Worm (Caenorhabditis elegans): ENCODE results near the gene ref-1.

Gene ref-1

ce11 chrII:10187808-10188207 is 30.5 kb upstream of the ref-1 start, which contains the start of gene srd-2:
Gene srd-2 (minus strand): TSS chrII:10187908.
- TF ChIP-seq nhr-28 (tag; optimal IDR thresholded peaks at IDR 0.05) (no peak), skn-1 (tag; optimal IDR thresholded peaks at IDR 0.05) (no peak), nfya-1 (tag; optimal IDR thresholded peaks at IDR 0.05; ENCODE audit: insufficient read depth) (no peak), ceh-9 (tag; optimal IDR thresholded peaks at IDR 0.05) (no peak), egl-27 (tag; optimal IDR thresholded peaks at IDR 0.05) (no peak), nhr-12 (tag; optimal IDR thresholded peaks at IDR 0.05) (no peak), mml-1 (tag; optimal IDR thresholded peaks at IDR 0.05) (no peak), pqm-1 (tag; optimal IDR thresholded peaks at IDR 0.05) (no peak), nhr-67 (tag; optimal IDR thresholded peaks at IDR 0.05) (no peak), fkh-10 (GFP tag; optimal IDR thresholded peaks at IDR 0.05) (no peak), jun-1 (tag; optimal IDR thresholded peaks at IDR 0.05) (no peak), ztf-11 (tag; optimal IDR thresholded peaks at IDR 0.05) (no peak), elt-2 (tag; optimal IDR thresholded peaks at IDR 0.05) (no peak)

- no peak for TF ChIP-seq ceh-9 (tag; optimal IDR thresholded peaks at IDR 0.05)
- no peak for TF ChIP-seq nhr-67 (tag; optimal IDR thresholded peaks at IDR 0.05)
- no peak for TF ChIP-seq egl-27 (tag; optimal IDR thresholded peaks at IDR 0.05)
These were observed 28.9 kb upstream of the ref-1 start, which contains the start of gene cdc-25.4 for ce11 chrII:10189369-10189768. Gene cdc-25.4 (minus strand): TSS chrII:10189469.

ce11 chrII:10192207-10192606 is 26.1 kb upstream of the ref-1 start, which contains the start of gene R05H5.7:
Gene R05H5.7 (plus strand): TSS chrII:10192507.
- TF ChIP-seq jun-1 (tag; optimal IDR thresholded peaks at IDR 0.05) (no peak), snpc-4 (tag; optimal IDR thresholded peaks at IDR 0.05) (no peak), egl-5 (tag; optimal IDR thresholded peaks at IDR 0.05) (no peak), ceh-82 (tag; optimal IDR thresholded peaks at IDR 0.05) (no peak)

- TF ChIP-seq zag-1 (tag; optimal IDR thresholded peaks at IDR 0.05): no peak
- no peak for TF ChIP-seq mml-1 (tag; optimal IDR thresholded peaks at IDR 0.05)
- no peak for TF ChIP-seq lsy-12 (tag; optimal IDR thresholded peaks at IDR 0.05)
- no peak for TF ChIP-seq hmg-11 (tag; optimal IDR thresholded peaks at IDR 0.05)
- TF ChIP-seq unc-39 (tag; optimal IDR thresholded peaks at IDR 0.05): no peak
- no peak for TF ChIP-seq ztf-4 (tag; optimal IDR thresholded peaks at IDR 0.05)
- TF ChIP-seq R02D3.7 (tag; optimal IDR thresholded peaks at IDR 0.05): no peak
- no peak for TF ChIP-seq lin-15B (tag; optimal IDR thresholded peaks at IDR 0.05)
- no peak for TF ChIP-seq nhr-43 (tag; optimal IDR thresholded peaks at IDR 0.05; ENCODE audit: poor library complexity, severe bottlenecking)
- no peak for TF ChIP-seq snpc-4 (tag; optimal IDR thresholded peaks at IDR 0.05)
- TF ChIP-seq nhr-237 (tag; optimal IDR thresholded peaks at IDR 0.05): no peak
- TF ChIP-seq fos-1 (tag; optimal IDR thresholded peaks at IDR 0.05): no peak
- TF ChIP-seq tbx-2 (tag; optimal IDR thresholded peaks at IDR 0.05): no peak
- no peak for TF ChIP-seq lin-39 (tag; optimal IDR thresholded peaks at IDR 0.05)
- TF ChIP-seq nhr-12 (tag; optimal IDR thresholded peaks at IDR 0.05): no peak
- no peak for TF ChIP-seq elt-3 (tag; optimal IDR thresholded peaks at IDR 0.05)
- no peak for TF ChIP-seq ceh-82 (tag; optimal IDR thresholded peaks at IDR 0.05)
- TF ChIP-seq ceh-9 (tag; optimal IDR thresholded peaks at IDR 0.05): no peak
- TF ChIP-seq pqm-1 (tag; optimal IDR thresholded peaks at IDR 0.05): no peak
- no peak for TF ChIP-seq nhr-77 (tag; optimal IDR thresholded peaks at IDR 0.05)
These were observed 23.7 kb upstream of the ref-1 start, which contains the start of gene srb-6 for ce11 chrII:10194605-10195004. Gene srb-6 (plus strand): TSS chrII:10194905.

ce11 chrII:10197091-10197675 is 21.1 kb upstream of the ref-1 start, which contains the start of gene R05H5.3:
Gene R05H5.3 (plus strand): TSS chrII:10197625.
- no peak for TF ChIP-seq ceh-28 (tag; optimal IDR thresholded peaks at IDR 0.05)
- TF ChIP-seq R02D3.7 (tag; optimal IDR thresholded peaks at IDR 0.05): peak; percentile 73
- no peak for TF ChIP-seq hmg-11 (tag; optimal IDR thresholded peaks at IDR 0.05)
- no peak for TF ChIP-seq ztf-4 (tag; optimal IDR thresholded peaks at IDR 0.05)
- no peak for TF ChIP-seq egl-5 (tag; optimal IDR thresholded peaks at IDR 0.05)
- TF ChIP-seq nfya-1 (tag; optimal IDR thresholded peaks at IDR 0.05; ENCODE audit: insufficient read depth): peak; percentile 72
- no peak for TF ChIP-seq nhr-237 (tag; optimal IDR thresholded peaks at IDR 0.05)
- peak; percentile 60 for TF ChIP-seq nhr-11 (tag; optimal IDR thresholded peaks at IDR 0.05)
- TF ChIP-seq ceh-82 (tag; optimal IDR thresholded peaks at IDR 0.05): no peak
- peak; percentile 45 for TF ChIP-seq snpc-4 (tag; optimal IDR thresholded peaks at IDR 0.05)
- no peak for TF ChIP-seq mml-1 (tag; optimal IDR thresholded peaks at IDR 0.05)
- no peak for TF ChIP-seq elt-2 (tag; optimal IDR thresholded peaks at IDR 0.05)
- no peak for TF ChIP-seq sea-2 (GFP tag; optimal IDR thresholded peaks at IDR 0.05)
- peak; percentile 84 for TF ChIP-seq lin-15B (tag; optimal IDR thresholded peaks at IDR 0.05)
- TF ChIP-seq pqm-1 (tag; optimal IDR thresholded peaks at IDR 0.05): peak; percentile 19
- no peak for TF ChIP-seq nhr-77 (tag; optimal IDR thresholded peaks at IDR 0.05)
- TF ChIP-seq nhr-25 (tag; optimal IDR thresholded peaks at IDR 0.05): peak; percentile 24
- no peak for TF ChIP-seq unc-39 (tag; optimal IDR thresholded peaks at IDR 0.05)
- no peak for TF ChIP-seq egl-27 (tag; optimal IDR thresholded peaks at IDR 0.05)
- peak; percentile 70 for TF ChIP-seq fkh-10 (GFP tag; optimal IDR thresholded peaks at IDR 0.05)
- TF ChIP-seq lsy-12 (tag; optimal IDR thresholded peaks at IDR 0.05): no peak
- no peak for TF ChIP-seq mdl-1 (tag; optimal IDR thresholded peaks at IDR 0.05)
- TF ChIP-seq lin-39 (tag; optimal IDR thresholded peaks at IDR 0.05): peak; percentile 54
- TF ChIP-seq pha-4 (tag; optimal IDR thresholded peaks at IDR 0.05): peak; percentile 78
